Fruit fly (Drosophila melanogaster) whole organism, embryonic: ENCODE data around the gene CG9498.
A peak's percentile ranks its signal among the peaks of the same experiment; 100 is the strongest.

Source experiments
- ATbp ChIP-seq: fragments of 200-800 bp; sonication (Bioruptor generic); optimal IDR thresholded peaks from 2 replicates; lab custom pipeline; 2017; ENCODE audit warnings: missing biosample characterization, mild to moderate bottlenecking, missing genetic modification characterization, missing genetic modification reagents
- Atf3 ChIP-seq: fragments of 200-800 bp; sonication (Bioruptor generic); optimal IDR thresholded peaks from 3 replicates; lab custom pipeline; 2016; ENCODE audit warnings: missing biosample characterization, missing genetic modification characterization
- Bdp1 ChIP-seq: fragments of 200-800 bp; sonication (Bioruptor generic); optimal IDR thresholded peaks from 3 replicates; lab custom pipeline; 2016; ENCODE audit warnings: missing biosample characterization, missing genetic modification characterization
- Bteb2 ChIP-seq: fragments of 200-800 bp; sonication (Bioruptor generic); optimal IDR thresholded peaks from 2 replicates; lab custom pipeline; 2016; ENCODE audit warnings: missing biosample characterization, missing genetic modification characterization
- CG10366 ChIP-seq: fragments of 200-800 bp; sonication (Bioruptor generic); IDR thresholded peaks from 2 replicates; pipeline ENCODE4 v1.3.6; 2022; ENCODE audit warnings: missing biosample characterization, missing genetic modification characterization
- CG11085 ChIP-seq: fragments of 200-800 bp; sonication (Bioruptor generic); IDR thresholded peaks from 2 replicates; pipeline ENCODE4 v1.3.6; 2022; ENCODE audit warnings: missing biosample characterization, missing genetic modification characterization
- CG11093 ChIP-seq: fragments of 200-800 bp; sonication (Bioruptor generic); IDR thresholded peaks from 3 replicates; pipeline ENCODE4 v1.3.6; 2022; ENCODE audit warnings: missing biosample characterization, missing genetic modification characterization
- CG12299 ChIP-seq: fragments of 200-800 bp; sonication (Bioruptor generic); optimal IDR thresholded peaks from 2 replicates; lab custom pipeline; 2018; ENCODE audit warnings: missing biosample characterization, mild to moderate bottlenecking, missing genetic modification characterization
- CG1832 ChIP-seq: fragments of 200-800 bp; sonication (Bioruptor generic); optimal IDR thresholded peaks from 2 replicates; lab custom pipeline; 2017; ENCODE audit warnings: missing biosample characterization, mild to moderate bottlenecking, missing genetic modification characterization, inconsistent platforms
- CG3281 ChIP-seq: fragments of 200-800 bp; sonication (Bioruptor generic); optimal IDR thresholded peaks from 3 replicates; lab custom pipeline; 2017; ENCODE audit warnings: missing biosample characterization, mild to moderate bottlenecking, missing genetic modification characterization
- CG3847 ChIP-seq: fragments of 200-800 bp; sonication (Bioruptor generic); IDR thresholded peaks from 2 replicates; pipeline ENCODE4 v1.3.6; 2022; ENCODE audit warnings: missing biosample characterization, missing genetic modification characterization
- CG4404 ChIP-seq: fragments of 200-800 bp; sonication (Bioruptor generic); IDR thresholded peaks from 2 replicates; pipeline ENCODE4 v1.3.6; 2022; ENCODE audit warnings: missing biosample characterization, missing genetic modification characterization
- CG4730 ChIP-seq: fragments of 200-800 bp; sonication (Bioruptor generic); IDR thresholded peaks from 2 replicates; pipeline ENCODE4 v1.3.6; 2022; ENCODE audit warnings: missing biosample characterization, missing genetic modification characterization
- CG5245 ChIP-seq: fragments of 200-800 bp; sonication (Bioruptor generic); optimal IDR thresholded peaks from 3 replicates; lab custom pipeline; 2016; ENCODE audit warnings: missing biosample characterization, missing genetic modification characterization
- CG8388 ChIP-seq: fragments of 200-800 bp; sonication (Bioruptor generic); optimal IDR thresholded peaks from 2 replicates; lab custom pipeline; 2019; ENCODE audit warnings: missing biosample characterization, mild to moderate bottlenecking, missing genetic modification characterization, moderate library complexity
- Doc3 ChIP-seq: fragments of 200-800 bp; sonication (Bioruptor generic); IDR thresholded peaks from 3 replicates; pipeline ENCODE4 v1.3.6; 2022; ENCODE audit warnings: missing biosample characterization, missing genetic modification characterization; ENCODE audit not compliant: partially characterized antibody
- Fer1 ChIP-seq: fragments of 200-800 bp; sonication (Bioruptor generic); optimal IDR thresholded peaks from 2 replicates; lab custom pipeline; 2017; ENCODE audit warnings: missing biosample characterization, mild to moderate bottlenecking, missing genetic modification characterization
- Gug ChIP-seq: fragments of 200-800 bp; sonication (Bioruptor generic); IDR thresholded peaks from 4 replicates; pipeline ENCODE4 v1.3.6; 2022; ENCODE audit warnings: missing biosample characterization, missing genetic modification characterization
- Hr3 ChIP-seq: fragments of 200-800 bp; sonication (Bioruptor generic); optimal IDR thresholded peaks from 3 replicates; lab custom pipeline; 2016; ENCODE audit warnings: missing biosample characterization, missing genetic modification characterization
- MTF-1 ChIP-seq: fragments of 200-800 bp; sonication (Bioruptor generic); optimal IDR thresholded peaks from 2 replicates; lab custom pipeline; 2018; ENCODE audit warnings: missing biosample characterization, mild to moderate bottlenecking, missing genetic modification characterization, borderline replicate concordance
- NC2β ChIP-seq: fragments of 200-800 bp; sonication (Bioruptor generic); optimal IDR thresholded peaks from 2 replicates; lab custom pipeline; 2016; ENCODE audit warnings: missing biosample characterization, missing genetic modification characterization
- Nf-YC ChIP-seq: fragments of 200-800 bp; optimal IDR thresholded peaks from 3 replicates; lab custom pipeline; 2019; ENCODE audit warnings: missing biosample characterization, mild to moderate bottlenecking, missing genetic modification characterization, moderate library complexity
- Optix ChIP-seq: fragments of 200-800 bp; sonication (Bioruptor generic); IDR thresholded peaks from 3 replicates; pipeline ENCODE4 v1.3.6; 2022; ENCODE audit warnings: missing biosample characterization, missing genetic modification characterization
- Rx ChIP-seq: fragments of 200-800 bp; sonication (Bioruptor generic); IDR thresholded peaks from 2 replicates; pipeline ENCODE4 v1.3.6; 2022; ENCODE audit warnings: missing biosample characterization, missing genetic modification characterization
- Stat92E ChIP-seq, 3 experiments: fragments of >200 bp in 2 of 3; fragments of 200-800 bp in 1 of 3; sonication (Bioruptor generic) in 1 of 3; optimal IDR thresholded peaks; 2 replicates each; lab custom pipeline; 2017 to 2019; ENCODE audit warnings: missing biosample characterization in 3 of 3, missing genetic modification characterization in 3 of 3, mild to moderate bottlenecking in 1 of 3, moderate library complexity in 1 of 3
- ase ChIP-seq: fragments of 200-800 bp; sonication (Bioruptor generic); IDR thresholded peaks from 3 replicates; pipeline ENCODE4 v1.3.6; 2022; ENCODE audit warnings: missing biosample characterization, missing genetic modification characterization
- chn ChIP-seq: fragments of 200-800 bp; sonication (Bioruptor generic); optimal IDR thresholded peaks from 2 replicates; lab custom pipeline; 2016; ENCODE audit warnings: missing biosample characterization, missing genetic modification characterization
- crp ChIP-seq, 2 experiments: fragments of 200-800 bp; sonication (Bioruptor generic); optimal IDR thresholded peaks; 2 replicates in 1 of 2; 3 replicates in 1 of 2; lab custom pipeline; 2017; ENCODE audit warnings: missing biosample characterization in 2 of 2, missing genetic modification characterization in 2 of 2, mild to moderate bottlenecking in 1 of 2, moderate library complexity in 1 of 2
- da ChIP-seq: fragments of 200-800 bp; sonication (Bioruptor generic); optimal IDR thresholded peaks from 2 replicates; lab custom pipeline; 2016; ENCODE audit warnings: missing biosample characterization, missing genetic modification characterization
- dysf ChIP-seq: fragments of 200-800 bp; sonication (Bioruptor generic); IDR thresholded peaks from 3 replicates; pipeline ENCODE4 v1.3.6; 2022; ENCODE audit warnings: missing biosample characterization, missing genetic modification characterization
- esg ChIP-seq: fragments of 200-800 bp; sonication (Bioruptor generic); conservative IDR thresholded peaks from 2 replicates; pipeline ENCODE4 v1.3.6; 2022; ENCODE audit warnings: missing biosample characterization, missing genetic modification characterization
- exex ChIP-seq: fragments of 200-800 bp; sonication (Bioruptor generic); optimal IDR thresholded peaks from 4 replicates; lab custom pipeline; 2018; ENCODE audit warnings: missing biosample characterization, mild to moderate bottlenecking, missing genetic modification characterization, moderate library complexity
- fd64A ChIP-seq: fragments of 200-800 bp; sonication (Bioruptor generic); optimal IDR thresholded peaks from 3 replicates; lab custom pipeline; 2018; ENCODE audit warnings: missing biosample characterization, mild to moderate bottlenecking, missing genetic modification characterization
- gfzf ChIP-seq: fragments of 200-800 bp; sonication (Bioruptor generic); optimal IDR thresholded peaks from 2 replicates; lab custom pipeline; 2016; ENCODE audit warnings: missing biosample characterization, mild to moderate bottlenecking, missing genetic modification characterization, moderate library complexity
- gsb-n ChIP-seq: fragments of 200-800 bp; sonication (Bioruptor generic); optimal IDR thresholded peaks from 3 replicates; lab custom pipeline; 2018; ENCODE audit warnings: missing biosample characterization, mild to moderate bottlenecking, missing genetic modification characterization
- klu ChIP-seq: fragments of 200-800 bp; sonication (Bioruptor generic); IDR thresholded peaks from 2 replicates; pipeline ENCODE4 v1.3.6; 2022; ENCODE audit warnings: missing biosample characterization, missing genetic modification characterization
- nmo ChIP-seq: fragments of 200-800 bp; sonication (Bioruptor generic); optimal IDR thresholded peaks from 2 replicates; lab custom pipeline; 2018; ENCODE audit warnings: missing biosample characterization, mild to moderate bottlenecking, missing genetic modification characterization, moderate library complexity
- oc ChIP-seq: fragments of 200-800 bp; sonication (Bioruptor generic); optimal IDR thresholded peaks from 2 replicates; lab custom pipeline; 2018; ENCODE audit warnings: missing biosample characterization, mild to moderate bottlenecking, missing genetic modification characterization, moderate library complexity
- onecut ChIP-seq: fragments of 200-800 bp; sonication (Bioruptor generic); IDR thresholded peaks from 2 replicates; pipeline ENCODE4 v1.3.6; 2022; ENCODE audit warnings: missing biosample characterization, missing genetic modification characterization
- p53 ChIP-seq: fragments of 200-800 bp; sonication (Bioruptor generic); optimal IDR thresholded peaks from 2 replicates; lab custom pipeline; 2016; ENCODE audit warnings: missing biosample characterization, missing genetic modification characterization
- pb ChIP-seq: fragments of 200-800 bp; sonication (Bioruptor generic); optimal IDR thresholded peaks from 3 replicates; lab custom pipeline; 2016; ENCODE audit warnings: missing biosample characterization, missing genetic modification characterization
- ranshi ChIP-seq: fragments of 200-800 bp; sonication (Bioruptor generic); IDR thresholded peaks from 2 replicates; pipeline ENCODE4 v1.3.6; 2022; ENCODE audit warnings: missing biosample characterization, missing genetic modification characterization
- sc ChIP-seq, 3 experiments: fragments of >200 bp in 2 of 3; fragments of 200-800 bp in 1 of 3; sonication (Bioruptor generic) in 1 of 3; optimal IDR thresholded peaks; 2 replicates in 2 of 3; 3 replicates in 1 of 3; lab custom pipeline; 2017; ENCODE audit warnings: mild to moderate bottlenecking in 1 of 3, missing biosample characterization in 1 of 3, missing genetic modification characterization in 1 of 3, missing genetic modification reagents in 1 of 3
- shn ChIP-seq: fragments of 200-800 bp; sonication (Bioruptor generic); optimal IDR thresholded peaks from 3 replicates; lab custom pipeline; 2016; ENCODE audit warnings: missing biosample characterization, missing genetic modification characterization
- sug ChIP-seq: fragments of 200-800 bp; optimal IDR thresholded peaks from 2 replicates; lab custom pipeline; 2019; ENCODE audit warnings: missing biosample characterization, mild to moderate bottlenecking, missing genetic modification characterization, moderate library complexity
- unc-4 ChIP-seq: fragments of 200-800 bp; sonication (Bioruptor generic); IDR thresholded peaks from 2 replicates; pipeline ENCODE4 v1.3.6; 2022; ENCODE audit warnings: missing biosample characterization, missing genetic modification characterization; ENCODE audit not compliant: partially characterized antibody
- zen ChIP-seq: fragments of 200-800 bp; sonication (Bioruptor generic); optimal IDR thresholded peaks from 3 replicates; lab custom pipeline; 2018; ENCODE audit warnings: missing biosample characterization, mild to moderate bottlenecking, missing genetic modification characterization, moderate library complexity
- zen2 ChIP-seq: fragments of 200-800 bp; sonication (Bioruptor generic); IDR thresholded peaks from 3 replicates; pipeline ENCODE4 v1.3.6; 2022; ENCODE audit warnings: missing biosample characterization, missing genetic modification characterization; ENCODE audit not compliant: partially characterized antibody

The CG9498 gene

DNA sequence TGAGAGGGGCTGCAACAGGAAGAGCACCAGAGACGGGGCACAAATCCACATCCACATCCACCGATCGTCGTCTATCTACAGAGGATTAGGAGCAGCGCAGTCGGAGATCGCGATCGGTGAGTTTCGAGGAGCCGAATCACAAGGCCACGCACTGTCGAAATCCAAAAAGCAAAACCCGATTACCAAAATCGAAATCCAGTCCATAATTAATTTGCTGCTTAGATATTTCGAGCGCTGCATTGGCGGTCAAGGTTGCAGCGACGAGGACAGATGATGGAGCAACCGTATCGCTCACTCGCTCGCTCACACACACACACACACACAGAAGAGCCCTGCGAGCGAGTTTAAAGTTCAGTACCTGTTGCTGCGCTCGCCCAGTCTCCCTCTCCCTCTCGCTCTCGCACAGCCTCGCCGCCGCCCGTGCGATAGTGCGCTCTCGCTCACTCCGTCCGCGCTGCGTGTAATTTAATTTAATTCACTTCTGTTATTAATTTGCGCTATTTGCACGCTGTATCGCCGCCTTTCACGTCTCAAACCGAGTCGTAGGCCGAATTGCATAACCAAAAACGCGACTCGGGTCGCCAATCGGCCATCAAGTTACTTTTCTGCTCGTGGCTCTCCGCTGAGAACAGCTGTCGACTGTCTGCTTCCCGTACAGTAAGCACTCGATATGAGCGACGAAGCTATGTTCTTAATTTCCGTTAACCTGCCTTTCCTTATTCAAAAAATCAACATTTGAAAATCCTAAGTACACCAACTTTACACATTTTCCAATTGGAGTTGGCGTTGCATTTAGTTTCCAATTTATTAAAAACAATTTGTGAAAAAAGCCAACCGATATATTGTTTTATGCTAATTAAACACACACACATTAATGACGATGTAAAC is 11.6 kb downstream of the CG9498 start (continued):
- TF ChIP-seq CG11093 (GFP tag; lab: Robert Waterston, UW) (no peak), NC2β (GFP tag; lab: Kevin White, UChicago) (no peak), CG11085 (GFP tag; lab: Robert Waterston, UW) (no peak), Rx (no peak), fd64A (GFP tag; lab: Kevin White, UChicago) (no peak), crp (GFP tag; optimal IDR thresholded peaks at IDR 0.05; lab: Kevin White, UChicago) (peak in 1 of 2 experiments; percentile 44), sc (optimal IDR thresholded peaks at IDR 0.05; lab: Kevin White, UChicago) (no peak), sc (GFP tag; optimal IDR thresholded peaks at IDR 0.05; lab: Kevin White, UChicago) (peak; percentile 33), dysf (GFP tag; lab: Robert Waterston, UW) (peak; percentile 49; the same call in 2 of the 3 replicates), ATbp (peak; percentile 34), Gug (GFP tag; lab: Robert Waterston, UW) (peak; percentile 28; the same call in 1 of the 4 replicates), gsb-n (tag; lab: Kevin White, UChicago) (no peak), ranshi (no peak), onecut (GFP tag; lab: Robert Waterston, UW) (peak; percentile 27; the same call in 1 of the 2 replicates), sug (no peak), nmo (peak; percentile 18), unc-4 (GFP tag; lab: Robert Waterston, UW) (no peak), CG4730 (GFP tag; lab: Robert Waterston, UW) (no peak), zen2 (GFP tag; lab: Robert Waterston, UW) (no peak), MTF-1 (peak; percentile 16), pb (no peak), Stat92E (GFP tag; optimal IDR thresholded peaks at IDR 0.05; lab: Kevin White, UChicago) (no peak), exex (tag; lab: Kevin White, UChicago) (no peak), CG3281 (GFP tag; lab: Kevin White, UChicago) (peak; percentile 59), esg (GFP tag; lab: Robert Waterston, UW) (no peak), Nf-YC (tag; lab: Kevin White, UChicago) (peak; percentile 2), CG3847 (GFP tag; lab: Robert Waterston, UW) (peak; percentile 33; the same call in 1 of the 2 replicates), zen (no peak), shn (GFP tag; lab: Kevin White, UChicago) (peak; percentile 54), gfzf (GFP tag; lab: Kevin White, UChicago) (no peak), CG8388 (GFP tag; lab: Kevin White, UChicago) (peak; percentile 23), chn (no peak), Bdp1 (GFP tag; lab: Kevin White, UChicago) (no peak), Fer1 (GFP tag; lab: Kevin White, UChicago) (peak; percentile 14), ase (GFP tag; lab: Robert Waterston, UW) (peak; percentile 55; the same call in 1 of the 3 replicates), Doc3 (GFP tag; lab: Robert Waterston, UW) (no peak), Bteb2 (GFP tag; lab: Kevin White, UChicago) (peak; percentile 30), oc (tag; lab: Kevin White, UChicago) (peak; percentile 60), Atf3 (peak; percentile 49), CG1832 (GFP tag; lab: Kevin White, UChicago) (peak; percentile 96), Optix (GFP tag; lab: Robert Waterston, UW) (no peak; the same call in 2 of the 3 replicates), CG4404 (GFP tag; lab: Robert Waterston, UW) (no peak), p53 (GFP tag; lab: Kevin White, UChicago) (no peak), klu (no peak), CG10366 (GFP tag; lab: Robert Waterston, UW) (no peak), CG12299 (tag; lab: Kevin White, UChicago) (no peak), da (GFP tag; lab: Kevin White, UChicago) (no peak), CG5245 (GFP tag; lab: Kevin White, UChicago) (peak; percentile 14), Hr3 (GFP tag; lab: Kevin White, UChicago) (peak; percentile 28)
